Worm (Caenorhabditis elegans) whole organism, mixed stage, embryonic: Measurements from ENCODE around the gene F10D7.3.

Experiments used
- pha-4 ChIP-seq: fragments of 150-350 bp; optimal IDR thresholded peaks from 2 replicates; lab custom pipeline; 2018; ENCODE audit warnings: missing biosample characterization, missing genetic modification reagents, missing genetic modification characterization
- zip-8 ChIP-seq: fragments of 150-350 bp; optimal IDR thresholded peaks from 2 replicates; lab custom pipeline; 2014; ENCODE audit warnings: missing biosample characterization, missing genetic modification characterization

- TF ChIP-seq zip-8 (tag; lab: Kevin White, UChicago) (no peak), pha-4 (peak; percentile 52)
Observed at ce11 chrX:17330574-17330973, 43.9 kb downstream of the F10D7.3 start.
